Fruit fly (Drosophila melanogaster) whole organism, embryonic: ENCODE data around the gene Plod.

Experiments used
- Atf6 ChIP-seq: fragments of 200-800 bp; sonication (Bioruptor generic); IDR thresholded peaks from 2 replicates; pipeline ENCODE4 v1.3.6; 2022; ENCODE audit warnings: missing biosample characterization, missing genetic modification characterization
- BEAF-32 ChIP-seq: fragments of 200-800 bp; sonication (Bioruptor generic); optimal IDR thresholded peaks from 3 replicates; lab custom pipeline; 2017; ENCODE audit warnings: missing biosample characterization, missing genetic modification characterization, mild to moderate bottlenecking, moderate library complexity, missing genetic modification reagents
- Bteb2 ChIP-seq: fragments of 200-800 bp; sonication (Bioruptor generic); optimal IDR thresholded peaks from 2 replicates; lab custom pipeline; 2016; ENCODE audit warnings: missing biosample characterization, missing genetic modification characterization
- CG10267 ChIP-seq: fragments of 200-800 bp; sonication (Bioruptor generic); optimal IDR thresholded peaks from 2 replicates; lab custom pipeline; 2018; ENCODE audit warnings: missing biosample characterization, mild to moderate bottlenecking, missing genetic modification characterization, moderate library complexity
- CG10431 ChIP-seq: fragments of 200-800 bp; sonication (Bioruptor generic); optimal IDR thresholded peaks from 3 replicates; lab custom pipeline; 2018; ENCODE audit warnings: missing biosample characterization, mild to moderate bottlenecking, missing genetic modification characterization
- CG10543 ChIP-seq: fragments of 200-800 bp; sonication (Bioruptor generic); optimal IDR thresholded peaks from 3 replicates; lab custom pipeline; 2017; ENCODE audit warnings: missing biosample characterization, mild to moderate bottlenecking, missing genetic modification characterization, moderate library complexity
- CG12769 ChIP-seq: fragments of 200-800 bp; sonication (Bioruptor generic); optimal IDR thresholded peaks from 2 replicates; lab custom pipeline; 2019; ENCODE audit warnings: missing biosample characterization, mild to moderate bottlenecking, missing genetic modification characterization, moderate library complexity
- CG12942 ChIP-seq: fragments of 200-800 bp; sonication (Bioruptor generic); optimal IDR thresholded peaks from 3 replicates; lab custom pipeline; 2016; ENCODE audit warnings: missing biosample characterization, missing genetic modification characterization
- CG17186 ChIP-seq: fragments of 200-800 bp; sonication (Bioruptor generic); optimal IDR thresholded peaks from 3 replicates; lab custom pipeline; 2017; ENCODE audit warnings: missing biosample characterization, missing genetic modification reagents, missing genetic modification characterization
- CG17359 ChIP-seq: fragments of 200-800 bp; sonication (Bioruptor generic); optimal IDR thresholded peaks from 3 replicates; lab custom pipeline; 2018; ENCODE audit warnings: missing biosample characterization, mild to moderate bottlenecking, missing genetic modification characterization, moderate library complexity
- CG4820 ChIP-seq: fragments of 200-800 bp; sonication (Bioruptor generic); optimal IDR thresholded peaks from 3 replicates; lab custom pipeline; 2016; ENCODE audit warnings: missing biosample characterization, missing genetic modification characterization
- CG5180 ChIP-seq: fragments of 200-800 bp; sonication (Bioruptor generic); optimal IDR thresholded peaks from 3 replicates; lab custom pipeline; 2017; ENCODE audit warnings: missing biosample characterization, missing genetic modification characterization, mild to moderate bottlenecking, moderate library complexity, missing genetic modification reagents
- CG6689 ChIP-seq: fragments of 200-800 bp; sonication (Bioruptor generic); IDR thresholded peaks from 2 replicates; pipeline ENCODE4 v1.3.6; 2022; ENCODE audit warnings: missing biosample characterization, missing genetic modification characterization
- CG9609 ChIP-seq: fragments of 200-800 bp; sonication (Bioruptor generic); optimal IDR thresholded peaks from 3 replicates; lab custom pipeline; 2016; ENCODE audit warnings: missing biosample characterization, missing genetic modification characterization
- CG9876 ChIP-seq: fragments of 200-800 bp; sonication (Bioruptor generic); optimal IDR thresholded peaks from 2 replicates; lab custom pipeline; 2016; ENCODE audit warnings: missing biosample characterization, missing genetic modification characterization
- CG9932 ChIP-seq: fragments of 200-800 bp; sonication (Bioruptor generic); IDR thresholded peaks from 2 replicates; pipeline ENCODE4 v1.3.6; 2022; ENCODE audit warnings: missing biosample characterization, missing genetic modification characterization
- CTCF ChIP-seq: fragments of 200-800 bp; sonication (Bioruptor generic); optimal IDR thresholded peaks from 2 replicates; lab custom pipeline; 2017; ENCODE audit warnings: missing biosample characterization, mild to moderate bottlenecking, missing genetic modification characterization, moderate library complexity
- Chrac-16 ChIP-seq: fragments of 200-800 bp; sonication (Bioruptor generic); optimal IDR thresholded peaks from 3 replicates; lab custom pipeline; 2016; ENCODE audit warnings: missing biosample characterization, missing genetic modification characterization
- Dref ChIP-seq: fragments of 200-800 bp; sonication (Bioruptor generic); IDR thresholded peaks from 2 replicates; pipeline ENCODE4 v1.3.6; 2022; ENCODE audit warnings: missing biosample characterization, missing genetic modification characterization
- Gsc ChIP-seq: fragments of 200-800 bp; sonication (Bioruptor generic); IDR thresholded peaks from 2 replicates; pipeline ENCODE4 v1.3.6; 2022; ENCODE audit warnings: missing biosample characterization, missing genetic modification characterization
- Gug ChIP-seq: fragments of 200-800 bp; sonication (Bioruptor generic); IDR thresholded peaks from 4 replicates; pipeline ENCODE4 v1.3.6; 2022; ENCODE audit warnings: missing biosample characterization, missing genetic modification characterization
- Hey ChIP-seq: fragments of 200-800 bp; sonication (Bioruptor generic); optimal IDR thresholded peaks from 3 replicates; lab custom pipeline; 2018; ENCODE audit warnings: missing biosample characterization, mild to moderate bottlenecking, missing genetic modification characterization
- Lhr ChIP-seq: fragments of 200-800 bp; sonication (Bioruptor generic); optimal IDR thresholded peaks from 3 replicates; lab custom pipeline; 2017; ENCODE audit warnings: mild to moderate bottlenecking, missing biosample characterization, missing genetic modification reagents, missing genetic modification characterization
- NC2α ChIP-seq: fragments of 200-800 bp; sonication (Bioruptor generic); optimal IDR thresholded peaks from 2 replicates; lab custom pipeline; 2016; ENCODE audit warnings: missing biosample characterization, missing genetic modification characterization
- NC2β ChIP-seq: fragments of 200-800 bp; sonication (Bioruptor generic); optimal IDR thresholded peaks from 2 replicates; lab custom pipeline; 2016; ENCODE audit warnings: missing biosample characterization, missing genetic modification characterization
- Rx ChIP-seq: fragments of 200-800 bp; sonication (Bioruptor generic); IDR thresholded peaks from 2 replicates; pipeline ENCODE4 v1.3.6; 2022; ENCODE audit warnings: missing biosample characterization, missing genetic modification characterization
- Six4 ChIP-seq: fragments of 200-800 bp; sonication (Bioruptor generic); optimal IDR thresholded peaks from 2 replicates; lab custom pipeline; 2016; ENCODE audit warnings: missing biosample characterization, missing genetic modification characterization
- Spps ChIP-seq: fragments of 200-800 bp; sonication (Bioruptor generic); optimal IDR thresholded peaks from 2 replicates; lab custom pipeline; 2018; ENCODE audit warnings: missing biosample characterization, mild to moderate bottlenecking, missing genetic modification characterization
- Sry-β ChIP-seq: fragments of 200-800 bp; sonication (Bioruptor generic); optimal IDR thresholded peaks from 2 replicates; lab custom pipeline; 2018; ENCODE audit warnings: missing biosample characterization, mild to moderate bottlenecking, missing genetic modification characterization, moderate library complexity
- Trl ChIP-seq, 3 experiments: fragments of >200 bp in 2 of 3; fragments of 200-800 bp in 1 of 3; sonication (Bioruptor generic) in 1 of 3; optimal IDR thresholded peaks; 2 replicates in 1 of 3; 3 replicates in 2 of 3; lab custom pipeline; 2016 to 2017; ENCODE audit warnings: missing biosample characterization in 1 of 3, missing genetic modification characterization in 1 of 3
- amos ChIP-seq: fragments of 200-800 bp; sonication (Bioruptor generic); IDR thresholded peaks from 2 replicates; pipeline ENCODE4 v1.3.6; 2022; ENCODE audit warnings: missing biosample characterization, missing genetic modification characterization; ENCODE audit not compliant: partially characterized antibody
- ase ChIP-seq: fragments of 200-800 bp; sonication (Bioruptor generic); IDR thresholded peaks from 3 replicates; pipeline ENCODE4 v1.3.6; 2022; ENCODE audit warnings: missing biosample characterization, missing genetic modification characterization
- bbx ChIP-seq: fragments of 200-800 bp; sonication (Bioruptor generic); IDR thresholded peaks from 2 replicates; pipeline ENCODE4 v1.3.6; 2022; ENCODE audit warnings: missing biosample characterization, missing genetic modification characterization; ENCODE audit not compliant: partially characterized antibody
- crc ChIP-seq: fragments of 200-800 bp; sonication (Bioruptor generic); optimal IDR thresholded peaks from 2 replicates; lab custom pipeline; 2016; ENCODE audit warnings: missing biosample characterization, missing genetic modification characterization
- disco-r ChIP-seq: fragments of 200-800 bp; sonication (Bioruptor generic); optimal IDR thresholded peaks from 2 replicates; lab custom pipeline; 2016; ENCODE audit warnings: missing biosample characterization, missing genetic modification characterization
- dm ChIP-seq: fragments of 200-800 bp; sonication (Bioruptor generic); optimal IDR thresholded peaks from 3 replicates; lab custom pipeline; 2016; ENCODE audit warnings: missing biosample characterization, missing genetic modification characterization
- dysf ChIP-seq: fragments of 200-800 bp; sonication (Bioruptor generic); IDR thresholded peaks from 3 replicates; pipeline ENCODE4 v1.3.6; 2022; ENCODE audit warnings: missing biosample characterization, missing genetic modification characterization
- ewg ChIP-seq: fragments of 200-800 bp; sonication (Bioruptor generic); optimal IDR thresholded peaks from 3 replicates; lab custom pipeline; 2017; ENCODE audit warnings: mild to moderate bottlenecking, missing biosample characterization, missing genetic modification reagents, missing genetic modification characterization
- insv ChIP-seq, 2 experiments: fragments of 200-800 bp; sonication (Bioruptor generic); optimal IDR thresholded peaks; 3 replicates each; lab custom pipeline; 2016 to 2018; ENCODE audit warnings: missing biosample characterization in 2 of 2, missing genetic modification characterization in 2 of 2
- knrl ChIP-seq: fragments of 200-800 bp; sonication (Bioruptor generic); IDR thresholded peaks from 3 replicates; pipeline ENCODE4 v1.3.6; 2022; ENCODE audit warnings: missing biosample characterization, missing genetic modification characterization; ENCODE audit not compliant: partially characterized antibody
- lab ChIP-seq: fragments of 200-800 bp; sonication (Bioruptor generic); optimal IDR thresholded peaks from 3 replicates; lab custom pipeline; 2017; ENCODE audit warnings: missing biosample characterization, missing genetic modification characterization, mild to moderate bottlenecking, moderate library complexity, missing genetic modification reagents
- nmo ChIP-seq: fragments of 200-800 bp; sonication (Bioruptor generic); optimal IDR thresholded peaks from 2 replicates; lab custom pipeline; 2018; ENCODE audit warnings: missing biosample characterization, mild to moderate bottlenecking, missing genetic modification characterization, moderate library complexity
- otp ChIP-seq: fragments of 200-800 bp; sonication (Bioruptor generic); IDR thresholded peaks from 3 replicates; pipeline ENCODE4, ENCODE4 v1.3.6; 2022; ENCODE audit warnings: missing biosample characterization, missing genetic modification characterization
- pita ChIP-seq: fragments of 200-800 bp; sonication (Bioruptor generic); optimal IDR thresholded peaks from 2 replicates; lab custom pipeline; 2017; ENCODE audit warnings: missing biosample characterization, mild to moderate bottlenecking, missing genetic modification characterization
- ranshi ChIP-seq: fragments of 200-800 bp; sonication (Bioruptor generic); IDR thresholded peaks from 2 replicates; pipeline ENCODE4 v1.3.6; 2022; ENCODE audit warnings: missing biosample characterization, missing genetic modification characterization
- schlank ChIP-seq: fragments of 200-800 bp; sonication (Bioruptor generic); optimal IDR thresholded peaks from 2 replicates; lab custom pipeline; 2018; ENCODE audit warnings: missing biosample characterization, mild to moderate bottlenecking, missing genetic modification characterization
- shn ChIP-seq: fragments of 200-800 bp; sonication (Bioruptor generic); optimal IDR thresholded peaks from 3 replicates; lab custom pipeline; 2016; ENCODE audit warnings: missing biosample characterization, missing genetic modification characterization
- sug ChIP-seq: fragments of 200-800 bp; optimal IDR thresholded peaks from 2 replicates; lab custom pipeline; 2019; ENCODE audit warnings: missing biosample characterization, mild to moderate bottlenecking, missing genetic modification characterization, moderate library complexity
- unpg ChIP-seq: fragments of 200-800 bp; sonication (Bioruptor generic); optimal IDR thresholded peaks from 3 replicates; lab custom pipeline; 2018; ENCODE audit warnings: missing biosample characterization, mild to moderate bottlenecking, missing genetic modification characterization, moderate library complexity

Gene Plod

dm6 chr3L:11246046-11246887 is 40.5 kb upstream of the Plod start (continued):
- TF ChIP-seq NC2β (GFP tag; lab: Kevin White, UChicago) (peak; percentile 36), Six4 (no peak), Lhr (no peak), Trl (optimal IDR thresholded peaks at IDR 0.05; lab: Kevin White, UChicago) (peak; percentile 90), Trl (GFP tag; optimal IDR thresholded peaks at IDR 0.05; lab: Kevin White, UChicago) (peak; percentile 23), CG4820 (GFP tag; lab: Kevin White, UChicago) (no peak), CG6689 (GFP tag; lab: Robert Waterston, UW) (0 out of 2 replicates have a peak, but pooled peaks have one; percentile 20), CG9876 (GFP tag; lab: Kevin White, UChicago) (peak; percentile 14), CG10543 (GFP tag; lab: Kevin White, UChicago) (peak; percentile 40), CG5180 (GFP tag; lab: Kevin White, UChicago) (peak; percentile 23), pita (GFP tag; lab: Kevin White, UChicago) (no peak), unpg (no peak), shn (GFP tag; lab: Kevin White, UChicago) (no peak), Gug (no peak; the same call in 3 of the 4 replicates), CG10267 (tag; lab: Kevin White, UChicago) (no peak), Hey (tag; lab: Kevin White, UChicago) (no peak), Rx (no peak), bbx (GFP tag; lab: Robert Waterston, UW) (peak; percentile 57), dysf (GFP tag; lab: Robert Waterston, UW) (no peak), crc (GFP tag; lab: Kevin White, UChicago) (no peak), Spps (tag; lab: Kevin White, UChicago) (peak; percentile 9), CG17359 (tag; lab: Kevin White, UChicago) (no peak), schlank (tag; lab: Kevin White, UChicago) (no peak), insv (GFP tag; optimal IDR thresholded peaks at IDR 0.05; lab: Kevin White, UChicago) (peak in 1 of 2 experiments; percentile 62), CTCF (GFP tag; lab: Kevin White, UChicago) (peak; percentile 1), Gsc (GFP tag; lab: Robert Waterston, UW) (no peak), nmo (GFP tag; lab: Kevin White, UChicago) (peak; percentile 4), CG12942 (GFP tag; lab: Kevin White, UChicago) (no peak), Dref (GFP tag; lab: Robert Waterston, UW) (no peak), otp (GFP tag; lab: Robert Waterston, UW) (peak; percentile 52; the same call in 1 of the 3 replicates), Atf6 (peak; percentile 46; the same call in 1 of the 2 replicates), CG10431 (GFP tag; lab: Kevin White, UChicago) (peak; percentile 49), CG9932 (GFP tag; lab: Robert Waterston, UW) (no peak), sug (peak; percentile 71), CG17186 (GFP tag; lab: Kevin White, UChicago) (no peak), knrl (no peak), dm (GFP tag; lab: Kevin White, UChicago) (peak; percentile 19), NC2α (GFP tag; lab: Kevin White, UChicago) (peak; percentile 53), ranshi (GFP tag; lab: Robert Waterston, UW) (no peak; the same call in 1 of the 2 replicates), ase (GFP tag; lab: Robert Waterston, UW) (no peak), Chrac-16 (GFP tag; lab: Kevin White, UChicago) (no peak), disco-r (GFP tag; lab: Kevin White, UChicago) (no peak), lab (peak; percentile 69), BEAF-32 (GFP tag; lab: Kevin White, UChicago) (no peak), CG9609 (GFP tag; lab: Kevin White, UChicago) (no peak), amos (no peak), ewg (GFP tag; lab: Kevin White, UChicago) (no peak), Sry-β (GFP tag; lab: Kevin White, UChicago) (no peak), Bteb2 (GFP tag; lab: Kevin White, UChicago) (no peak), CG12769 (tag; lab: Kevin White, UChicago) (peak; percentile 4)
